Worm (Caenorhabditis elegans) whole organism, L4/young adult: ENCODE measurements around the gene K09C8.7.

ENCODE experiments used
- W03F9.2 ChIP-seq: fragments of 150-350 bp; optimal IDR thresholded peaks from 2 replicates; lab custom pipeline; 2014; ENCODE audit warnings: missing biosample characterization, missing genetic modification characterization
- dao-5 ChIP-seq: sonication (generic microtip); optimal IDR thresholded peaks from 2 replicates; lab custom pipeline; 2016; ENCODE audit warnings: missing genotype, missing genetic modification characterization, moderate library complexity, missing compliant biosample characterization
- him-1 ChIP-seq: sonication (generic microtip); optimal IDR thresholded peaks from 2 replicates; lab custom pipeline; 2016; ENCODE audit warnings: missing genotype, missing genetic modification reagents, missing genetic modification characterization, missing compliant biosample characterization

DNA sequence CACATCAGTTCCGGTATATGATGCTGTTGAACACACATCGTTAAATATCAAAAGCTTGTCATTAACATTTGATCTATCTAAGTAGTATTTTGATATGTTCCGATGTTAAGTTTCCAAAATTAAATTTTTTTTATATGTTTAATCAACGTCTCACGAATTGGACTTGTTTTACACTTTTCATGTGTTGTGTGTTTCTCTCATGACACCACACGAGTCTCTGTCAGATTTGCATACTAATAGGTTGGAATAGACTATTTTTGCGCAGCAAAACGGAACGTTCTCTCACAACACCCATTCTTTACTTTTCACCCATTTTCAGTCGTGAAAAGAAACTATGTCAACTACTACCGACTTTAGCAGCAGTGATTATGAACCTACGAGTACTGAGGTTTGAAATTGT is 19.4 kb upstream of the K09C8.7 start, which contains the start of gene K09C8.8:
- TF ChIP-seq W03F9.2 (tag; lab: Kevin White, UChicago): no peak
- no peak for TF ChIP-seq him-1
- TF ChIP-seq dao-5 (tag; lab: Kevin White, UChicago): no peak
